Fruit fly (Drosophila melanogaster): ENCODE results near the gene IPIP.

Gene IPIP

dm6 chr2L:6082936-6083627 lies 35.3 kb downstream of the IPIP start (continued):
- TF ChIP-seq grau (tag; optimal IDR thresholded peaks at IDR 0.05) (no peak), ken (GFP tag; IDR thresholded peaks at IDR 0.05) (no peak), hth (optimal IDR thresholded peaks at IDR 0.05) (no peak), CG10209 (GFP tag; optimal IDR thresholded peaks at IDR 0.05) (peak; percentile 34), Six4 (GFP tag; optimal IDR thresholded peaks at IDR 0.05) (no peak), fd96Cb (tag; optimal IDR thresholded peaks at IDR 0.05) (no peak), ttk (GFP tag; IDR thresholded peaks at IDR 0.05) (no peak), shn (GFP tag; optimal IDR thresholded peaks at IDR 0.05) (no peak), dati (GFP tag; IDR thresholded peaks at IDR 0.05) (no peak), Pdp1 (GFP tag; optimal IDR thresholded peaks at IDR 0.05) (peak in 1 of 2 experiments; percentile 70), CG3847 (GFP tag; IDR thresholded peaks at IDR 0.05) (no peak), Mrtf (GFP tag; IDR thresholded peaks at IDR 0.05) (no peak), lbe (GFP tag; optimal IDR thresholded peaks at IDR 0.05) (peak; percentile 24), lab (GFP tag; optimal IDR thresholded peaks at IDR 0.05) (peak; percentile 56), Camta (GFP tag; optimal IDR thresholded peaks at IDR 0.05) (no peak), Bgb (GFP tag; IDR thresholded peaks at IDR 0.05; ENCODE audit: partially characterized antibody) (no peak), CG2129 (GFP tag; IDR thresholded peaks at IDR 0.05; ENCODE audit: partially characterized antibody) (no peak), CG3995 (GFP tag; optimal IDR thresholded peaks at IDR 0.05) (no peak), crc (GFP tag; optimal IDR thresholded peaks at IDR 0.05) (no peak), kay (GFP tag; optimal IDR thresholded peaks at IDR 0.05) (no peak), CG16779 (GFP tag; IDR thresholded peaks at IDR 0.05) (no peak), slou (GFP tag; optimal IDR thresholded peaks at IDR 0.05) (no peak), scrt (GFP tag; optimal IDR thresholded peaks at IDR 0.05) (no peak), CG11723 (GFP tag; optimal IDR thresholded peaks at IDR 0.05) (no peak), grn (GFP tag; optimal IDR thresholded peaks at IDR 0.05) (peak; percentile 59), aop (GFP tag; IDR thresholded peaks at IDR 0.05) (no peak), Sin3A (optimal IDR thresholded peaks at IDR 0.05) (no peak), tup (GFP tag; optimal IDR thresholded peaks at IDR 0.05) (no peak), CG7372 (GFP tag; IDR thresholded peaks at IDR 0.05) (0 out of 2 replicates have a peak, but pooled peaks have one; percentile 51), ab (GFP tag; optimal IDR thresholded peaks at IDR 0.05) (no peak), crp (GFP tag; optimal IDR thresholded peaks at IDR 0.05) (no peak), Nf-YB (GFP tag; optimal IDR thresholded peaks at IDR 0.05) (peak; percentile 18), pho (GFP tag; optimal IDR thresholded peaks at IDR 0.05) (no peak), otp (GFP tag; IDR thresholded peaks at IDR 0.05) (no peak), CG1792 (GFP tag; optimal IDR thresholded peaks at IDR 0.05) (no peak), CG14667 (GFP tag; IDR thresholded peaks at IDR 0.05) (no peak), ro (GFP tag; IDR thresholded peaks at IDR 0.05) (no peak), zfh2 (GFP tag; optimal IDR thresholded peaks at IDR 0.05) (no peak), MBD-R2 (GFP tag; IDR thresholded peaks at IDR 0.05) (no peak), CG11695 (GFP tag; IDR thresholded peaks at IDR 0.05) (no peak), CG12391 (tag; optimal IDR thresholded peaks at IDR 0.05) (no peak), MTF-1 (GFP tag; optimal IDR thresholded peaks at IDR 0.05; ENCODE audit: borderline replicate concordance) (no peak), CG31441 (GFP tag; IDR thresholded peaks at IDR 0.05) (no peak), NFAT (GFP tag; IDR thresholded peaks at IDR 0.05) (peak; percentile 14; the same call in 1 of the 2 replicates), CG4854 (GFP tag; optimal IDR thresholded peaks at IDR 0.05) (no peak), CG11085 (GFP tag; IDR thresholded peaks at IDR 0.05) (no peak), ase (GFP tag; IDR thresholded peaks at IDR 0.05) (no peak), hkb (optimal IDR thresholded peaks at IDR 0.05) (no peak), hkb (GFP tag; IDR thresholded peaks at IDR 0.05) (0 out of 2 replicates have a peak, but pooled peaks have one; percentile 16), eve (GFP tag; optimal IDR thresholded peaks at IDR 0.05) (peak in 1 of 2 experiments; percentile 88), CG3281 (GFP tag; optimal IDR thresholded peaks at IDR 0.05) (peak; percentile 32), CG7839 (tag; optimal IDR thresholded peaks at IDR 0.05) (no peak)
